Fruit fly (Drosophila melanogaster) whole organism, adult: ENCODE measurements around the gene CG15418.

ENCODE experiments used
- CG11617 ChIP-seq: fragments of 200-800 bp; sonication (Bioruptor generic); optimal IDR thresholded peaks from 2 replicates; lab custom pipeline; 2017; ENCODE audit warnings: mild to moderate bottlenecking, missing biosample characterization, missing genetic modification reagents, missing genetic modification characterization
- CG5204 ChIP-seq: fragments of 200-800 bp; sonication (Bioruptor generic); optimal IDR thresholded peaks from 2 replicates; lab custom pipeline; 2016; ENCODE audit warnings: missing biosample characterization, missing genetic modification characterization
- Clk ChIP-seq: fragments of 200-800 bp; sonication (Bioruptor generic); optimal IDR thresholded peaks from 2 replicates; lab custom pipeline; 2017; ENCODE audit warnings: missing biosample characterization, missing genetic modification characterization
- Crg-1 ChIP-seq: fragments of 200-800 bp; sonication (Bioruptor generic); optimal IDR thresholded peaks from 2 replicates; lab custom pipeline; 2016; ENCODE audit warnings: missing biosample characterization, missing genetic modification characterization
- Mnt ChIP-seq: fragments of 200-800 bp; sonication (Bioruptor generic); optimal IDR thresholded peaks from 2 replicates; lab custom pipeline; 2016; ENCODE audit warnings: missing biosample characterization, mild to moderate bottlenecking, missing genetic modification characterization

dm6 chr2L:3600847-3601246, 20.7 kb downstream of the CG15418 start:
- TF ChIP-seq Crg-1 (GFP tag; lab: Kevin White, UChicago) (no peak), CG11617 (GFP tag; lab: Kevin White, UChicago) (no peak), CG5204 (no peak), Clk (GFP tag; lab: Kevin White, UChicago) (no peak), Mnt (GFP tag; lab: Kevin White, UChicago) (no peak)
